Worm (Caenorhabditis elegans): ENCODE measurements around the gene Y25C1A.7.

Gene Y25C1A.7

DNA sequence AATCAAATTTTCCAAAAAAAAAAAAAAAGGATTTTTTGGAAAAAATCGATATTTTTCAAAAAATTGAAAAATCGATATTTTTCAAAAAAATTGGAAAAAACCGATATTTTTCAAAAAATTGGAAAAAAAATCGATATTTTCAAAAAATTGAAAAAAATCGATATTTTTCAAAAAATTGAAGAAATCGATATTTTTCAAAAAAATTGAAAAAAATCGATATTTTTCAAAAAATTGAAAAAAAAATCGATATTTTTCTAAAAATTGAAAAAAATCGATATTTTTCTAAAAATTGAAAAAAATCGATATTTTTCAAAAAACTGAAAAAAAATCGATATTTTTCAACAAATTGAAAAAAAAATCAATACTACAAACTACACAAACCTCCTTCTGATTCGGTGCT, 6.9 kb downstream of the Y25C1A.7 start:
- TF ChIP-seq egl-27 (tag; optimal IDR thresholded peaks at IDR 0.05) (no peak), nhr-77 (tag; optimal IDR thresholded peaks at IDR 0.05) (no peak), Y55F3AM.14 (GFP tag; optimal IDR thresholded peaks at IDR 0.05) (no peak), nhr-6 (tag; optimal IDR thresholded peaks at IDR 0.05) (no peak), nhr-129 (tag; optimal IDR thresholded peaks at IDR 0.05) (no peak), ztf-1 (GFP tag; conservative IDR thresholded peaks at IDR 0.05) (no peak), ama-1 (optimal IDR thresholded peaks at IDR 0.05) (no peak), lsy-2 (tag; optimal IDR thresholded peaks at IDR 0.05) (no peak), crh-2 (tag; optimal IDR thresholded peaks at IDR 0.05) (no peak), peb-1 (tag; optimal IDR thresholded peaks at IDR 0.05) (no peak), nhr-237 (tag; optimal IDR thresholded peaks at IDR 0.05) (no peak), ztf-11 (tag; optimal IDR thresholded peaks at IDR 0.05) (no peak), unc-62 (GFP tag; optimal IDR thresholded peaks at IDR 0.05) (no peak), nhr-23 (tag; optimal IDR thresholded peaks at IDR 0.05) (no peak), nhr-10 (tag; optimal IDR thresholded peaks at IDR 0.05) (no peak), lin-13 (GFP tag; optimal IDR thresholded peaks at IDR 0.05) (no peak)

ce11 chrII:3063366-3063765, 7.5 kb downstream of the Y25C1A.7 start:
- TF ChIP-seq zag-1 (tag; optimal IDR thresholded peaks at IDR 0.05): no peak
- no peak for TF ChIP-seq nhr-12 (tag; optimal IDR thresholded peaks at IDR 0.05)
- no peak for TF ChIP-seq ceh-82 (tag; optimal IDR thresholded peaks at IDR 0.05)
- no peak for TF ChIP-seq nhr-129 (tag; optimal IDR thresholded peaks at IDR 0.05)
- TF ChIP-seq mdl-1 (tag; optimal IDR thresholded peaks at IDR 0.05): no peak
- TF ChIP-seq ztf-11 (tag; optimal IDR thresholded peaks at IDR 0.05): no peak
- TF ChIP-seq dmd-4 (tag; optimal IDR thresholded peaks at IDR 0.05): no peak
- no peak for TF ChIP-seq egl-27 (tag; optimal IDR thresholded peaks at IDR 0.05)
- TF ChIP-seq peb-1 (tag; optimal IDR thresholded peaks at IDR 0.05): no peak
- TF ChIP-seq elt-3 (tag; optimal IDR thresholded peaks at IDR 0.05): no peak
- TF ChIP-seq elt-1 (tag; optimal IDR thresholded peaks at IDR 0.05): no peak
- no peak for TF ChIP-seq mab-5 (tag; optimal IDR thresholded peaks at IDR 0.05)
- no peak for TF ChIP-seq unc-62 (GFP tag; optimal IDR thresholded peaks at IDR 0.05)
- no peak for TF ChIP-seq alr-1 (tag; optimal IDR thresholded peaks at IDR 0.05)
- no peak for TF ChIP-seq R02D3.7 (tag; optimal IDR thresholded peaks at IDR 0.05)
- TF ChIP-seq mbf-1 (tag; optimal IDR thresholded peaks at IDR 0.05): no peak
- no peak for TF ChIP-seq F13H6.1 (tag; optimal IDR thresholded peaks at IDR 0.05)

ce11 chrII:3062876-3063275, 8.0 kb downstream of the Y25C1A.7 start:
- TF ChIP-seq mab-5 (tag; optimal IDR thresholded peaks at IDR 0.05): no peak
- no peak for TF ChIP-seq nhr-23 (tag; optimal IDR thresholded peaks at IDR 0.05)
- TF ChIP-seq lin-39 (tag; optimal IDR thresholded peaks at IDR 0.05): no peak
- no peak for TF ChIP-seq lin-11 (tag; optimal IDR thresholded peaks at IDR 0.05)
- no peak for TF ChIP-seq F13H6.1 (tag; optimal IDR thresholded peaks at IDR 0.05)
- no peak for TF ChIP-seq alr-1 (tag; optimal IDR thresholded peaks at IDR 0.05)
- no peak for TF ChIP-seq R02D3.7 (tag; optimal IDR thresholded peaks at IDR 0.05)
- no peak for TF ChIP-seq nhr-21 (tag; optimal IDR thresholded peaks at IDR 0.05)
- no peak for TF ChIP-seq peb-1 (tag; optimal IDR thresholded peaks at IDR 0.05)
- TF ChIP-seq ZK546.5 (tag; optimal IDR thresholded peaks at IDR 0.05): no peak
- TF ChIP-seq mbf-1 (tag; optimal IDR thresholded peaks at IDR 0.05): no peak
- TF ChIP-seq blmp-1 (tag; optimal IDR thresholded peaks at IDR 0.05; ENCODE audit: insufficient read depth): no peak
- no peak for TF ChIP-seq nhr-129 (tag; optimal IDR thresholded peaks at IDR 0.05)
- no peak for TF ChIP-seq zag-1 (tag; optimal IDR thresholded peaks at IDR 0.05)
- no peak for TF ChIP-seq sma-9 (GFP tag; optimal IDR thresholded peaks at IDR 0.05)
- no peak for TF ChIP-seq sma-9 (tag; optimal IDR thresholded peaks at IDR 0.05)
- TF ChIP-seq crh-2 (tag; optimal IDR thresholded peaks at IDR 0.05): no peak
- no peak for TF ChIP-seq aly-2 (tag; optimal IDR thresholded peaks at IDR 0.05)

DNA sequence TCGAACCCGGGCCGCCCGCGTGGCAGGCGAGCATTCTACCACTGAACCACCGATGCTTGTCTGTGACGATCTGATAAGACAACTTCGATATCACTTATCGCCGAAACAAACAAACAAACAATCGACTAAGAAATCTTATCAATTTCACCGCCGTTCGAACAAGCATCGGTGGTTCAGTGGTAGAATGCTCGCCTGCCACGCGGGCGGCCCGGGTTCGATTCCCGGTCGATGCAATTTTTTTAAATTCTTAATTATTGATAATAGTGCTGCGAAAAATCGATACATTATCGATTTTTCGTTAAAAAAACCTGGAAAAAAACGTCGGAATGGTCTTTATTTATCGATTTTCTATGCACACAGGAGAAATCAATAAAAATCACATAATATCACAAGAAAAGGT, 8.6 kb downstream of the Y25C1A.7 start:
- no peak for TF ChIP-seq C34F6.9 (tag; optimal IDR thresholded peaks at IDR 0.05)
- peak; percentile 71 for TF ChIP-seq crh-2 (tag; optimal IDR thresholded peaks at IDR 0.05)
- peak; percentile 3 for TF ChIP-seq gmeb-1 (tag; optimal IDR thresholded peaks at IDR 0.05)
- TF ChIP-seq ceh-16 (tag; optimal IDR thresholded peaks at IDR 0.05): no peak
- no peak for TF ChIP-seq nhr-12 (tag; optimal IDR thresholded peaks at IDR 0.05)
- peak; percentile 45 for TF ChIP-seq sma-3 (GFP tag; optimal IDR thresholded peaks at IDR 0.05)
- TF ChIP-seq nhr-11 (tag; optimal IDR thresholded peaks at IDR 0.05): no peak
- no peak for TF ChIP-seq nhr-6 (tag; optimal IDR thresholded peaks at IDR 0.05)
- TF ChIP-seq lsy-2 (tag; optimal IDR thresholded peaks at IDR 0.05): peak in 1 of 2 experiments; percentile 42
- peak; percentile 8 for TF ChIP-seq fos-1 (tag; optimal IDR thresholded peaks at IDR 0.05)
- no peak for TF ChIP-seq mab-5 (tag; optimal IDR thresholded peaks at IDR 0.05)
